Fruit fly (Drosophila melanogaster) whole organism, embryonic: Measurements from ENCODE around the gene CG4424.

ENCODE experiments used
- CG10543 ChIP-seq: fragments of 200-800 bp; sonication (Bioruptor generic); optimal IDR thresholded peaks from 3 replicates; lab custom pipeline; 2017; ENCODE audit warnings: missing biosample characterization, mild to moderate bottlenecking, missing genetic modification characterization, moderate library complexity
- CG11560 ChIP-seq: fragments of 200-800 bp; sonication (Bioruptor generic); IDR thresholded peaks from 3 replicates; pipeline ENCODE4 v1.3.6; 2022; ENCODE audit warnings: missing biosample characterization, missing genetic modification characterization
- CG13894 ChIP-seq: fragments of 200-800 bp; sonication (Bioruptor generic); optimal IDR thresholded peaks from 3 replicates; lab custom pipeline; 2018; ENCODE audit warnings: missing biosample characterization, mild to moderate bottlenecking, missing genetic modification characterization, moderate library complexity
- CG15479 ChIP-seq: fragments of 200-800 bp; sonication (Bioruptor generic); optimal IDR thresholded peaks from 3 replicates; lab custom pipeline; 2019; ENCODE audit warnings: missing biosample characterization, mild to moderate bottlenecking, missing genetic modification characterization, moderate library complexity
- CG15696 ChIP-seq: fragments of 200-800 bp; sonication (Bioruptor generic); optimal IDR thresholded peaks from 2 replicates; lab custom pipeline; 2019; ENCODE audit warnings: missing biosample characterization, mild to moderate bottlenecking, missing genetic modification characterization, moderate library complexity
- CG32772 ChIP-seq: fragments of 200-800 bp; sonication (Bioruptor generic); IDR thresholded peaks from 2 replicates; pipeline ENCODE4 v1.3.6; 2022; ENCODE audit warnings: missing biosample characterization, missing genetic modification characterization
- CG3407 ChIP-seq: fragments of 200-800 bp; sonication (Bioruptor generic); optimal IDR thresholded peaks from 2 replicates; lab custom pipeline; 2018; ENCODE audit warnings: missing biosample characterization, mild to moderate bottlenecking, missing genetic modification characterization
- CG4328 ChIP-seq: fragments of 200-800 bp; sonication (Bioruptor generic); optimal IDR thresholded peaks from 3 replicates; lab custom pipeline; 2017; ENCODE audit warnings: missing biosample characterization, missing genetic modification reagents, missing genetic modification characterization
- CG5180 ChIP-seq: fragments of 200-800 bp; sonication (Bioruptor generic); optimal IDR thresholded peaks from 3 replicates; lab custom pipeline; 2017; ENCODE audit warnings: missing biosample characterization, missing genetic modification characterization, mild to moderate bottlenecking, moderate library complexity, missing genetic modification reagents
- CG7271 ChIP-seq: fragments of 200-800 bp; sonication (Bioruptor generic); optimal IDR thresholded peaks from 2 replicates; lab custom pipeline; 2018; ENCODE audit warnings: missing biosample characterization, mild to moderate bottlenecking, missing genetic modification characterization, moderate library complexity
- CG8089 ChIP-seq: fragments of 200-800 bp; sonication (Bioruptor generic); optimal IDR thresholded peaks from 3 replicates; lab custom pipeline; 2016; ENCODE audit warnings: missing biosample characterization, missing genetic modification characterization
- CG8765 ChIP-seq: fragments of 200-800 bp; sonication (Bioruptor generic); IDR thresholded peaks from 2 replicates; pipeline ENCODE4 v1.3.6; 2022; ENCODE audit warnings: missing biosample characterization, missing genetic modification characterization
- CG8924 ChIP-seq: fragments of 200-800 bp; optimal IDR thresholded peaks from 3 replicates; lab custom pipeline; 2019; ENCODE audit warnings: missing biosample characterization, mild to moderate bottlenecking, missing genetic modification characterization, moderate library complexity
- CHES-1-like ChIP-seq: fragments of 200-800 bp; sonication (Bioruptor generic); optimal IDR thresholded peaks from 2 replicates; lab custom pipeline; 2016; ENCODE audit warnings: missing biosample characterization, missing genetic modification characterization
- Chrac-16 ChIP-seq: fragments of 200-800 bp; sonication (Bioruptor generic); optimal IDR thresholded peaks from 3 replicates; lab custom pipeline; 2016; ENCODE audit warnings: missing biosample characterization, missing genetic modification characterization
- D ChIP-seq, 2 experiments: fragments of 200-800 bp in 1 of 2; fragments of >200 bp in 1 of 2; sonication (Bioruptor generic) in 1 of 2; optimal IDR thresholded peaks; 2 replicates in 1 of 2; 3 replicates in 1 of 2; lab custom pipeline; 2017; ENCODE audit warnings: mild to moderate bottlenecking in 1 of 2, missing biosample characterization in 1 of 2, missing genetic modification characterization in 1 of 2, missing genetic modification reagents in 1 of 2
- D19A ChIP-seq: fragments of 200-800 bp; optimal IDR thresholded peaks from 3 replicates; lab custom pipeline; 2019; ENCODE audit warnings: missing biosample characterization, mild to moderate bottlenecking, missing genetic modification characterization, moderate library complexity
- D19B ChIP-seq: fragments of 200-800 bp; sonication (Bioruptor generic); optimal IDR thresholded peaks from 2 replicates; lab custom pipeline; 2017; ENCODE audit warnings: missing biosample characterization, mild to moderate bottlenecking, missing genetic modification characterization
- Dip2 ChIP-seq: fragments of 200-800 bp; sonication (Bioruptor generic); IDR thresholded peaks from 2 replicates; pipeline ENCODE4 v1.3.6; 2022; ENCODE audit warnings: missing biosample characterization, missing genetic modification characterization
- Dll ChIP-seq: fragments of 200-800 bp; sonication (Bioruptor generic); IDR thresholded peaks from 4 replicates; pipeline ENCODE4 v1.3.6; 2022; ENCODE audit warnings: missing biosample characterization, missing genetic modification characterization; ENCODE audit not compliant: partially characterized antibody
- Dref ChIP-seq: fragments of 200-800 bp; sonication (Bioruptor generic); IDR thresholded peaks from 2 replicates; pipeline ENCODE4 v1.3.6; 2022; ENCODE audit warnings: missing biosample characterization, missing genetic modification characterization
- Ets65A ChIP-seq: fragments of 200-800 bp; sonication (Bioruptor generic); peaks from one replicate; lab custom pipeline; 2016; ENCODE audit warnings: missing biosample characterization, missing genetic modification characterization
- HLHmδ ChIP-seq: fragments of 200-800 bp; sonication (Bioruptor generic); optimal IDR thresholded peaks from 2 replicates; lab custom pipeline; 2018; ENCODE audit warnings: missing biosample characterization, mild to moderate bottlenecking, missing genetic modification characterization, moderate library complexity
- Hr39 ChIP-seq: fragments of >200 bp; optimal IDR thresholded peaks from 2 replicates; lab custom pipeline; 2017
- Kr ChIP-seq: fragments of 200-800 bp; sonication (Bioruptor generic); optimal IDR thresholded peaks from 2 replicates; lab custom pipeline; 2017; ENCODE audit warnings: missing biosample characterization, mild to moderate bottlenecking, missing genetic modification characterization
- Med ChIP-seq: fragments of 200-800 bp; sonication (Bioruptor generic); peaks from one replicate; lab custom pipeline; 2016; ENCODE audit warnings: missing biosample characterization, missing genetic modification characterization, mild to moderate bottlenecking, inconsistent platforms, moderate library complexity
- Nf-YB ChIP-seq: fragments of 200-800 bp; sonication (Bioruptor generic); optimal IDR thresholded peaks from 3 replicates; lab custom pipeline; 2019; ENCODE audit warnings: missing biosample characterization, mild to moderate bottlenecking, missing genetic modification characterization, moderate library complexity
- Poxn ChIP-seq: fragments of 200-800 bp; sonication (Bioruptor generic); IDR thresholded peaks from 2 replicates; pipeline ENCODE4 v1.3.6; 2022; ENCODE audit warnings: missing biosample characterization, missing genetic modification characterization
- Xrp1 ChIP-seq: fragments of 200-800 bp; sonication (Bioruptor generic); IDR thresholded peaks from 2 replicates; pipeline ENCODE4 v1.3.6; 2022; ENCODE audit warnings: missing biosample characterization, missing genetic modification characterization
- ac ChIP-seq: fragments of 200-800 bp; sonication (Bioruptor generic); optimal IDR thresholded peaks from 3 replicates; lab custom pipeline; 2017; ENCODE audit warnings: missing biosample characterization, mild to moderate bottlenecking, missing genetic modification characterization
- al ChIP-seq: fragments of 200-800 bp; sonication (Bioruptor generic); IDR thresholded peaks from 2 replicates; pipeline ENCODE4 v1.3.6; 2022; ENCODE audit warnings: missing biosample characterization, missing genetic modification characterization
- ap ChIP-seq: fragments of 200-800 bp; sonication (Bioruptor generic); IDR thresholded peaks from 2 replicates; pipeline ENCODE4 v1.3.6; 2022; ENCODE audit warnings: missing biosample characterization, missing genetic modification characterization
- az2 ChIP-seq: fragments of 200-800 bp; sonication (Bioruptor generic); optimal IDR thresholded peaks from 3 replicates; lab custom pipeline; 2016; ENCODE audit warnings: missing biosample characterization, missing genetic modification characterization
- chm ChIP-seq: fragments of 200-800 bp; sonication (Bioruptor generic); IDR thresholded peaks from 2 replicates; pipeline ENCODE4 v1.3.6; 2022; ENCODE audit warnings: missing biosample characterization, missing genetic modification characterization
- dmrt11E ChIP-seq: fragments of 200-800 bp; sonication (Bioruptor generic); optimal IDR thresholded peaks from 3 replicates; lab custom pipeline; 2018; ENCODE audit warnings: missing biosample characterization, mild to moderate bottlenecking, missing genetic modification characterization, moderate library complexity
- dmrt99B ChIP-seq: fragments of 200-800 bp; sonication (Bioruptor generic); optimal IDR thresholded peaks from 2 replicates; lab custom pipeline; 2018; ENCODE audit warnings: missing biosample characterization, mild to moderate bottlenecking, missing genetic modification characterization, moderate library complexity
- exex ChIP-seq: fragments of 200-800 bp; sonication (Bioruptor generic); optimal IDR thresholded peaks from 4 replicates; lab custom pipeline; 2018; ENCODE audit warnings: missing biosample characterization, mild to moderate bottlenecking, missing genetic modification characterization, moderate library complexity
- fd102C ChIP-seq: fragments of 200-800 bp; sonication (Bioruptor generic); optimal IDR thresholded peaks from 2 replicates; lab custom pipeline; 2018; ENCODE audit warnings: missing biosample characterization, mild to moderate bottlenecking, missing genetic modification characterization, moderate library complexity
- gem ChIP-seq: fragments of 200-800 bp; sonication (Bioruptor generic); optimal IDR thresholded peaks from 2 replicates; lab custom pipeline; 2019; ENCODE audit warnings: missing biosample characterization, mild to moderate bottlenecking, missing genetic modification characterization, moderate library complexity
- h ChIP-seq: fragments of >200 bp; optimal IDR thresholded peaks from 2 replicates; lab custom pipeline; 2017
- kah ChIP-seq: fragments of 200-800 bp; sonication (Bioruptor generic); optimal IDR thresholded peaks from 2 replicates; lab custom pipeline; 2018; ENCODE audit warnings: missing biosample characterization, mild to moderate bottlenecking, missing genetic modification characterization
- kni ChIP-seq: fragments of 200-800 bp; sonication (Bioruptor generic); optimal IDR thresholded peaks from 3 replicates; lab custom pipeline; 2017; ENCODE audit warnings: mild to moderate bottlenecking, missing biosample characterization, missing genetic modification reagents, missing genetic modification characterization
- onecut ChIP-seq: fragments of 200-800 bp; sonication (Bioruptor generic); IDR thresholded peaks from 2 replicates; pipeline ENCODE4 v1.3.6; 2022; ENCODE audit warnings: missing biosample characterization, missing genetic modification characterization
- prd ChIP-seq, 3 experiments: fragments of >200 bp in 2 of 3; fragments of 200-800 bp in 1 of 3; sonication (Bioruptor generic) in 1 of 3; optimal IDR thresholded peaks in 2 of 3; IDR thresholded peaks in 1 of 3; 2 replicates in 2 of 3; 3 replicates in 1 of 3; pipeline versions ENCODE4 v1.3.6 to Lab custom; 2017 to 2022; ENCODE audit warnings: missing biosample characterization in 1 of 3, missing genetic modification characterization in 1 of 3
- pros ChIP-seq: fragments of 200-800 bp; sonication (Bioruptor generic); optimal IDR thresholded peaks from 3 replicates; lab custom pipeline; 2019; ENCODE audit warnings: missing biosample characterization, mild to moderate bottlenecking, missing genetic modification characterization, moderate library complexity
- tll ChIP-seq, 2 experiments: fragments of 200-800 bp in 1 of 2; fragments of >200 bp in 1 of 2; sonication (Bioruptor generic) in 1 of 2; optimal IDR thresholded peaks; 2 replicates each; lab custom pipeline; 2017 to 2019; ENCODE audit warnings: missing biosample characterization in 2 of 2, missing genetic modification characterization in 2 of 2, mild to moderate bottlenecking in 1 of 2, moderate library complexity in 1 of 2
- twi ChIP-seq: fragments of 200-800 bp; optimal IDR thresholded peaks from 2 replicates; lab custom pipeline; 2019; ENCODE audit warnings: missing biosample characterization, mild to moderate bottlenecking, missing genetic modification characterization, moderate library complexity
- vfl ChIP-seq: fragments of 200-800 bp; sonication (Bioruptor generic); optimal IDR thresholded peaks from 2 replicates; lab custom pipeline; 2016; ENCODE audit warnings: missing biosample characterization, missing genetic modification characterization
- zen ChIP-seq: fragments of 200-800 bp; sonication (Bioruptor generic); optimal IDR thresholded peaks from 3 replicates; lab custom pipeline; 2018; ENCODE audit warnings: missing biosample characterization, mild to moderate bottlenecking, missing genetic modification characterization, moderate library complexity

The CG4424 gene

DNA sequence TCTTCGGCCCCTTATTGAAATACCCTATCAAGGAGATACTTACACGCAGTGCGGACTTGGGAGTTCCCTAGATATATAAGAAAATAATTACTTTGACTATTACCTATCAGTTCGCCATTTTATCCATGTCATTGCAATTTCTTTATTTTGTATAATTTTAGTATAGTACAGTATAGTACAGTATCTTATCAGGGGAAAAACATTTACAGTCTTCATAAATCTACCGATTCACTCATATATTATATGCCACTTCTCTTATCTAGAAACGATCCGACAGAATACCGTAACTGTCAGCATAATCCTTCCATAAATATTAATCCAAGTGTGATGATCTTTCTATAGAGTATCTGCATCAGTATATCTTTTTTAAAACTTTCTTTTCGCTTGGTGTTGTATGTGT is 31.4 kb downstream of the CG4424 start:
- TF ChIP-seq D19A (tag; lab: Kevin White, UChicago) (peak; percentile 69), chm (no peak), gem (tag; lab: Kevin White, UChicago) (peak; percentile 12), Ets65A (peak; percentile 44)

DNA sequence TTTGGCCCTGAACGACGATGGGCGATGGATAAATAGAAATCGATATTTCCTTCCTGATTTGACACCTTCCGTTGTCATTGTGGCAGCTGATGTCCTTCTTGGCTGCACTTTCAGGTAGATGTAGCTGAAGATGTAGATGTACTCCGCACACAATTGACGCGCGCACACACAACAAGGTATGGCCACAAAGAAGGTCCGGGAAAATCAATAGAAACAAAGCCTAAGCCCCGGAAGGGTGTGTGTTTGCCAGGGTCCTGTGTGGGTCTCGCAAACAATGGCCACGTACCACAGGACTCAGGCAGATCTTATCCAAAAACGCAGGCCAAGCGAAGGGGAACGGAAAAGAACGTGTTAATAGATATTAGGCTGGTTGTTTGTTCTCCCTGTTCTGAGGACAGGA is 32.4 kb downstream of the CG4424 start:
- TF ChIP-seq Xrp1 (no peak), kni (GFP tag; lab: Kevin White, UChicago) (peak; percentile 74), CHES-1-like (GFP tag; lab: Kevin White, UChicago) (no peak), tll (GFP tag; optimal IDR thresholded peaks at IDR 0.05; lab: Kevin White, UChicago) (peak in 1 of 2 experiments; percentile 87), CG3407 (GFP tag; lab: Kevin White, UChicago) (no peak), D (optimal IDR thresholded peaks at IDR 0.05; lab: Kevin White, UChicago) (peak; percentile 99), D (GFP tag; optimal IDR thresholded peaks at IDR 0.05; lab: Kevin White, UChicago) (peak; percentile 34), Kr (GFP tag; lab: Kevin White, UChicago) (peak; percentile 89), twi (tag; lab: Kevin White, UChicago) (peak; percentile 71), CG15696 (peak; percentile 51), onecut (peak; percentile 84), ap (GFP tag; lab: Robert Waterston, UW) (no peak), Hr39 (lab: Kevin White, UChicago) (no peak), CG13894 (tag; lab: Kevin White, UChicago) (peak; percentile 33), CG7271 (tag; lab: Kevin White, UChicago) (peak; percentile 50), HLHmδ (GFP tag; lab: Kevin White, UChicago) (peak; percentile 22), Dll (GFP tag; lab: Robert Waterston, UW) (no peak), CG10543 (GFP tag; lab: Kevin White, UChicago) (no peak), ac (GFP tag; lab: Kevin White, UChicago) (peak; percentile 50), prd (optimal IDR thresholded peaks at IDR 0.05; lab: Kevin White, UChicago) (no peak), prd (GFP tag; IDR thresholded peaks at IDR 0.05; lab: Robert Waterston, UW) (peak; percentile 35; the same call in 2 of the 3 replicates), az2 (GFP tag; lab: Kevin White, UChicago) (no peak), CG8924 (tag; lab: Kevin White, UChicago) (peak; percentile 13), zen (peak; percentile 59), CG15479 (GFP tag; lab: Kevin White, UChicago) (peak; percentile 77), CG5180 (GFP tag; lab: Kevin White, UChicago) (no peak), pros (peak; percentile 71), fd102C (GFP tag; lab: Kevin White, UChicago) (peak; percentile 19), Poxn (GFP tag; lab: Robert Waterston, UW) (no peak), Med (GFP tag; lab: Kevin White, UChicago) (peak; percentile 1), CG32772 (no peak), Nf-YB (GFP tag; lab: Kevin White, UChicago) (no peak)

DNA sequence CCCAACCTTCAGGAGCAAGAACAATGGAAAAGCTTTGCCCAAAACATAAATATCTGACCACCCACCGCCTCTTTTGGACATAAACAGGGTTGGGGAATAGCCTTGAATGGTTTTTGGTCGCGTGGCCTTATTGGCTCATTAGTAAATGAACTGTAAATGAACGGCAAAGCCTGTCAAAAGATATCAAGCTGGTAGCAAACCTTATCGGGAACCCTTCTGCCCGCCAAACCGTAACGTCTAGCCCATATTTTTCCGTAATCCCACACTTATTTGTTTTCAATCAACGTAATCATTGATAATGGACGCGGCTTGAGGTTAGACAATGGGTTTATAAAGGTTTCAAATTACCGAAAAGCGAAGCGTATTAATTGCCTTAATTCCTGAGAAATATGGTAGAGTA is 42.5 kb downstream of the CG4424 start:
- no peak for TF ChIP-seq al
- TF ChIP-seq CG8089, result no peak
- TF ChIP-seq Dref (GFP tag; lab: Robert Waterston, UW), result no peak
- TF ChIP-seq kah, result no peak
- no peak for TF ChIP-seq Chrac-16 (GFP tag; lab: Kevin White, UChicago)
- no peak for TF ChIP-seq h (lab: Kevin White, UChicago)
- TF ChIP-seq CG11560 (tag; lab: Robert Waterston, UW), result no peak
- no peak for TF ChIP-seq dmrt99B (tag; lab: Kevin White, UChicago)
- TF ChIP-seq CG8765, result no peak
- no peak for TF ChIP-seq vfl (GFP tag; lab: Kevin White, UChicago)
- TF ChIP-seq CG4328, result no peak
- no peak for TF ChIP-seq Kr (GFP tag; lab: Kevin White, UChicago)
- TF ChIP-seq exex (tag; lab: Kevin White, UChicago), result peak; percentile 12
- no peak for TF ChIP-seq Dip2 (GFP tag; lab: Robert Waterston, UW)
- TF ChIP-seq D19B (GFP tag; lab: Kevin White, UChicago), result no peak
- no peak for TF ChIP-seq dmrt11E (tag; lab: Kevin White, UChicago)
